Worm (Caenorhabditis elegans) whole organism, L4 larva: Measurements from ENCODE around the gene ttc-17.

Experiments used
- F10B5.3 ChIP-seq: sonication (generic microtip); optimal IDR thresholded peaks from 2 replicates; lab custom pipeline; 2016; ENCODE audit warnings: mild to moderate bottlenecking, missing genetic modification characterization, missing compliant biosample characterization
- F26F4.8 ChIP-seq: fragments of 200-800 bp; sonication (Bioruptor generic); conservative IDR thresholded peaks from 2 replicates; pipeline ENCODE4 v1.3.6; 2022; ENCODE audit warnings: missing genetic modification characterization, missing compliant biosample characterization
- Y105C5A.15 ChIP-seq: fragments of 200-800 bp; sonication (Bioruptor generic); IDR thresholded peaks from 2 replicates; pipeline ENCODE4 v1.3.6; 2022; ENCODE audit warnings: missing genetic modification characterization, missing compliant biosample characterization
- aha-1 ChIP-seq: fragments of 150-350 bp; peaks from one replicate; lab custom pipeline; 2014; ENCODE audit warnings: missing biosample characterization, missing genetic modification characterization
- ama-1 ChIP-seq: fragments of 150-350 bp; optimal IDR thresholded peaks from 2 replicates; lab custom pipeline; 2014; ENCODE audit warnings: inconsistent platforms, mixed read lengths
- arid-1 ChIP-seq: fragments of 200-800 bp; sonication (Bioruptor generic); conservative IDR thresholded peaks from 2 replicates; pipeline ENCODE4 v1.3.6; 2022; ENCODE audit warnings: missing genetic modification reagents, missing genetic modification characterization, missing compliant biosample characterization
- ceh-28 ChIP-seq: fragments of 150-350 bp; optimal IDR thresholded peaks from 2 replicates; lab custom pipeline; 2014; ENCODE audit warnings: missing biosample characterization, missing genetic modification reagents, missing genetic modification characterization
- ceh-44 ChIP-seq: fragments of 200-800 bp; sonication (Bioruptor generic); IDR thresholded peaks from 2 replicates; pipeline ENCODE4 v1.3.6; 2022; ENCODE audit warnings: missing genetic modification reagents, missing genetic modification characterization, missing compliant biosample characterization
- ctbp-1 ChIP-seq: fragments of 200-800 bp; sonication (Bioruptor generic); IDR thresholded peaks from 2 replicates; pipeline ENCODE4 v1.3.6; 2022; ENCODE audit warnings: missing genetic modification reagents, missing genetic modification characterization, missing compliant biosample characterization
- daf-16 ChIP-seq, 3 experiments: sonication (generic microtip); optimal IDR thresholded peaks; 2 replicates each; lab custom pipeline; 2016 to 2017; ENCODE audit warnings: missing genetic modification characterization in 3 of 3, missing genetic modification reagents in 3 of 3, mild to moderate bottlenecking in 2 of 3, missing compliant biosample characterization in 2 of 3, missing biosample characterization in 1 of 3, moderate library complexity in 1 of 3
- dmd-6 ChIP-seq: fragments of 200-800 bp; sonication (Bioruptor generic); IDR thresholded peaks from 2 replicates; pipeline ENCODE4 v1.3.6; 2022; ENCODE audit warnings: missing genetic modification reagents, missing genetic modification characterization, missing compliant biosample characterization
- fos-1 ChIP-seq: fragments of 150-350 bp; optimal IDR thresholded peaks from 2 replicates; lab custom pipeline; 2014; ENCODE audit warnings: missing biosample characterization, missing genetic modification characterization
- hlh-11 ChIP-seq: fragments of 200-800 bp; sonication (Bioruptor generic); optimal IDR thresholded peaks from 2 replicates; lab custom pipeline; 2018; ENCODE audit warnings: mild to moderate bottlenecking, missing genetic modification characterization, missing compliant biosample characterization
- hlh-30 ChIP-seq: sonication (generic microtip); optimal IDR thresholded peaks from 2 replicates; lab custom pipeline; 2017; ENCODE audit warnings: antibody characterized with exemption, mild to moderate bottlenecking, missing genetic modification characterization, missing compliant biosample characterization; ENCODE audit not compliant: insufficient read depth
- jun-1 ChIP-seq: fragments of 150-350 bp; optimal IDR thresholded peaks from 2 replicates; lab custom pipeline; 2014; ENCODE audit warnings: missing biosample characterization, missing genetic modification reagents, missing genetic modification characterization
- lim-7 ChIP-seq: fragments of 200-800 bp; sonication (Bioruptor generic); IDR thresholded peaks from 2 replicates; pipeline ENCODE4 v1.3.6; 2022; ENCODE audit warnings: missing genetic modification characterization, missing compliant biosample characterization
- lin-13 ChIP-seq: fragments of 150-350 bp; optimal IDR thresholded peaks from 2 replicates; lab custom pipeline; 2014; ENCODE audit warnings: missing biosample characterization, missing genetic modification reagents, missing genetic modification characterization
- lin-38 ChIP-seq: fragments of 200-800 bp; sonication (Bioruptor generic); IDR thresholded peaks from 2 replicates; pipeline ENCODE4 v1.3.6; 2022; ENCODE audit warnings: missing genetic modification reagents, missing genetic modification characterization, missing compliant biosample characterization
- mdl-1 ChIP-seq, 2 experiments: fragments of 150-350 bp in 1 of 2; sonication (generic microtip) in 1 of 2; optimal IDR thresholded peaks; 2 replicates each; lab custom pipeline; 2014 to 2017; ENCODE audit warnings: missing biosample characterization in 2 of 2, missing genetic modification characterization in 2 of 2
- mdt-29 ChIP-seq: fragments of 200-800 bp; sonication (Bioruptor generic); IDR thresholded peaks from 2 replicates; pipeline ENCODE4 v1.3.6; 2022; ENCODE audit warnings: missing genetic modification reagents, missing genetic modification characterization, missing compliant biosample characterization
- mep-1 ChIP-seq: fragments of 150-350 bp; sonication (generic microtip); optimal IDR thresholded peaks from 3 replicates; lab custom pipeline; 2014; ENCODE audit warnings: missing biosample characterization, missing genetic modification characterization
- mes-2 ChIP-seq: sonication (generic microtip); optimal IDR thresholded peaks from 2 replicates; lab custom pipeline; 2016; ENCODE audit warnings: missing genotype, mild to moderate bottlenecking, missing genetic modification characterization, missing compliant biosample characterization; ENCODE audit not compliant: poor library complexity, severe bottlenecking
- mxl-3 ChIP-seq: fragments of 200-800 bp; sonication (Bioruptor generic); optimal IDR thresholded peaks from 2 replicates; lab custom pipeline; 2018; ENCODE audit warnings: mild to moderate bottlenecking, missing genetic modification characterization, missing compliant biosample characterization
- nhr-11 ChIP-seq: fragments of 150-350 bp; optimal IDR thresholded peaks from 2 replicates; lab custom pipeline; 2014; ENCODE audit warnings: missing biosample characterization, missing genetic modification characterization
- nhr-25 ChIP-seq: sonication (generic microtip); optimal IDR thresholded peaks from 2 replicates; lab custom pipeline; 2017; ENCODE audit warnings: missing genetic modification characterization, mild to moderate bottlenecking, missing compliant biosample characterization, antibody characterized with exemption, moderate library complexity, borderline replicate concordance; ENCODE audit not compliant: insufficient read depth
- nhr-28 ChIP-seq: fragments of 150-350 bp; optimal IDR thresholded peaks from 2 replicates; lab custom pipeline; 2014; ENCODE audit warnings: missing biosample characterization, missing genetic modification characterization
- nhr-42 ChIP-seq: fragments of 200-800 bp; sonication (Bioruptor generic); IDR thresholded peaks from 2 replicates; pipeline ENCODE4 v1.3.6; 2022; ENCODE audit warnings: missing genetic modification characterization, missing compliant biosample characterization
- nhr-6 ChIP-seq: fragments of 150-350 bp; optimal IDR thresholded peaks from 2 replicates; lab custom pipeline; 2014; ENCODE audit warnings: missing biosample characterization, missing genetic modification characterization
- pha-4 ChIP-seq, 2 experiments: fragments of 150-350 bp in 1 of 2; fragments of 200-800 bp in 1 of 2; sonication (Bioruptor generic) in 1 of 2; IDR thresholded peaks in 1 of 2; optimal IDR thresholded peaks in 1 of 2; 2 replicates each; pipeline versions ENCODE4 v1.3.6 to Lab custom; 2014 to 2022; ENCODE audit warnings: missing genetic modification characterization in 2 of 2, missing genetic modification reagents in 2 of 2, missing biosample characterization in 1 of 2, missing compliant biosample characterization in 1 of 2
- pqm-1 ChIP-seq: sonication (generic microtip); optimal IDR thresholded peaks from 2 replicates; lab custom pipeline; 2017; ENCODE audit warnings: missing biosample characterization, missing genetic modification characterization
- rbr-2 ChIP-seq: sonication (generic microtip); optimal IDR thresholded peaks from 2 replicates; lab custom pipeline; 2016; ENCODE audit warnings: missing genotype, missing genetic modification characterization, missing compliant biosample characterization
- sdz-12 ChIP-seq: fragments of 200-800 bp; sonication (Bioruptor generic); optimal IDR thresholded peaks from 2 replicates; lab custom pipeline; 2018; ENCODE audit warnings: mild to moderate bottlenecking, missing genetic modification characterization, missing compliant biosample characterization
- snpc-4 ChIP-seq: fragments of 150-350 bp; optimal IDR thresholded peaks from 2 replicates; lab custom pipeline; 2014; ENCODE audit warnings: missing biosample characterization, missing genetic modification characterization
- unc-130 ChIP-seq: sonication (generic microtip); optimal IDR thresholded peaks from 2 replicates; lab custom pipeline; 2016; ENCODE audit warnings: missing genetic modification reagents, missing genetic modification characterization, missing compliant biosample characterization
- unc-62 ChIP-seq, 3 experiments: fragments of 150-350 bp in 1 of 3; sonication (generic microtip); optimal IDR thresholded peaks in 2 of 3; peaks in 1 of 3; 1 replicate in 1 of 3; 2 replicates in 2 of 3; lab custom pipeline; 2014 to 2017; ENCODE audit warnings: missing biosample characterization in 3 of 3, missing genetic modification characterization in 3 of 3, missing genetic modification reagents in 3 of 3, missing genotype in 1 of 3
- zag-1 ChIP-seq: fragments of 150-350 bp; optimal IDR thresholded peaks from 2 replicates; lab custom pipeline; 2014; ENCODE audit warnings: missing biosample characterization, missing genetic modification characterization
- zfp-2 ChIP-seq: sonication (generic microtip); optimal IDR thresholded peaks from 2 replicates; lab custom pipeline; 2016; ENCODE audit warnings: mild to moderate bottlenecking, missing genetic modification characterization, missing compliant biosample characterization
- zip-11 ChIP-seq: fragments of 200-800 bp; sonication (Bioruptor generic); IDR thresholded peaks from 2 replicates; pipeline ENCODE4 v1.3.6; 2022; ENCODE audit warnings: missing genetic modification characterization, missing compliant biosample characterization
- ztf-7 ChIP-seq: fragments of 150-350 bp; optimal IDR thresholded peaks from 2 replicates; lab custom pipeline; 2014; ENCODE audit warnings: missing biosample characterization, missing genetic modification characterization

ttc-17 gene

ce11 chrV:8927715-8928114 lies 29.1 kb upstream of the ttc-17 start:
- TF ChIP-seq unc-62 (GFP tag; optimal IDR thresholded peaks at IDR 0.05 in 1 of 2; lab: Kevin White, UChicago) = peak in 1 of 2 experiments; percentile 92
- no peak for TF ChIP-seq unc-62 (tag; optimal IDR thresholded peaks at IDR 0.05; lab: Kevin White, UChicago)
- no peak for TF ChIP-seq zip-11 (GFP tag; lab: Robert Waterston, UW)
- TF ChIP-seq ceh-28 = no peak
- TF ChIP-seq nhr-28 = no peak

- TF ChIP-seq lin-13 (no peak), ctbp-1 (GFP tag; lab: Robert Waterston, UW) (0 out of 2 replicates have a peak, but pooled peaks have one; percentile 19), zag-1 (tag; lab: Kevin White, UChicago) (no peak), unc-62 (GFP tag; optimal IDR thresholded peaks at IDR 0.05 in 1 of 2; lab: Kevin White, UChicago) (peak in 1 of 2 experiments; percentile 98), unc-62 (tag; optimal IDR thresholded peaks at IDR 0.05; lab: Kevin White, UChicago) (no peak)
These were observed 27.9 kb upstream of the ttc-17 start, which contains the start of gene H14N18.4 for ce11 chrV:8928967-8929366. TSS of gene H14N18.4 (minus strand) at chrV:8928978.

- no peak for TF ChIP-seq ceh-44 (GFP tag; lab: Robert Waterston, UW)
- TF ChIP-seq pqm-1 = no peak
- no peak for TF ChIP-seq F26F4.8
- no peak for TF ChIP-seq pha-4 (GFP tag; IDR thresholded peaks at IDR 0.05; lab: Robert Waterston, UW)
- TF ChIP-seq pha-4 (tag; optimal IDR thresholded peaks at IDR 0.05; lab: Kevin White, UChicago) = no peak
- TF ChIP-seq mdt-29 (GFP tag; lab: Robert Waterston, UW) = no peak
- no peak for TF ChIP-seq mdl-1 (tag; optimal IDR thresholded peaks at IDR 0.05; lab: Kevin White, UChicago)
- no peak for TF ChIP-seq nhr-25 (tag; lab: Kevin White, UChicago)
- no peak for TF ChIP-seq zip-11 (GFP tag; lab: Robert Waterston, UW)
- TF ChIP-seq nhr-42 = no peak
- TF ChIP-seq ztf-7 (tag; lab: Kevin White, UChicago) = no peak
- TF ChIP-seq nhr-6 = no peak
- no peak for TF ChIP-seq rbr-2 (tag; lab: Kevin White, UChicago)
- no peak for TF ChIP-seq arid-1
These were observed 24.5 kb upstream of the ttc-17 start, which contains the start of gene H14N18.2 for ce11 chrV:8932318-8932717. TSS of gene H14N18.2 (plus strand) at chrV:8932618.

ce11 chrV:8934264-8934663 lies 22.6 kb upstream of the ttc-17 start:
- TF ChIP-seq fos-1 (tag; lab: Kevin White, UChicago) = no peak
- no peak for TF ChIP-seq daf-16 (GFP tag; optimal IDR thresholded peaks at IDR 0.05; lab: Kevin White, UChicago)
- peak; percentile 35 for TF ChIP-seq daf-16 (tag; optimal IDR thresholded peaks at IDR 0.05; lab: Kevin White, UChicago)
- TF ChIP-seq snpc-4 (tag; lab: Kevin White, UChicago) = no peak
- TF ChIP-seq zag-1 (tag; lab: Kevin White, UChicago) = no peak
- TF ChIP-seq ctbp-1 (GFP tag; lab: Robert Waterston, UW) = no peak
- TF ChIP-seq hlh-30 (tag; lab: Kevin White, UChicago) = peak; percentile 47

- TF ChIP-seq nhr-11 (tag; lab: Kevin White, UChicago) (no peak), daf-16 (GFP tag; optimal IDR thresholded peaks at IDR 0.05; lab: Kevin White, UChicago) (no peak), daf-16 (tag; optimal IDR thresholded peaks at IDR 0.05; lab: Kevin White, UChicago) (no peak), mxl-3 (GFP tag; lab: Kevin White, UChicago) (peak; percentile 23), Y105C5A.15 (GFP tag; lab: Robert Waterston, UW) (no peak), pqm-1 (peak; percentile 57), mep-1 (tag; lab: Kevin White, UChicago) (peak; percentile 56), jun-1 (tag; lab: Kevin White, UChicago) (no peak), rbr-2 (tag; lab: Kevin White, UChicago) (no peak), unc-62 (GFP tag; optimal IDR thresholded peaks at IDR 0.05 in 1 of 2; lab: Kevin White, UChicago) (peak in 1 of 2 experiments; percentile 75), unc-62 (tag; optimal IDR thresholded peaks at IDR 0.05; lab: Kevin White, UChicago) (no peak), hlh-30 (tag; lab: Kevin White, UChicago) (peak; percentile 73), mes-2 (tag; lab: Kevin White, UChicago) (peak; percentile 26), sdz-12 (GFP tag; lab: Kevin White, UChicago) (no peak), zag-1 (tag; lab: Kevin White, UChicago) (no peak), lim-7 (no peak), hlh-11 (peak; percentile 67), nhr-28 (peak; percentile 73), F10B5.3 (no peak), ama-1 (peak; percentile 56), aha-1 (tag; lab: Kevin White, UChicago) (peak; percentile 55), F26F4.8 (no peak), dmd-6 (peak; percentile 24; the same call in 1 of the 2 replicates), unc-130 (no peak), zfp-2 (no peak), lin-38 (GFP tag; lab: Robert Waterston, UW) (0 out of 2 replicates have a peak, but pooled peaks have one; percentile 4)
These were observed 21.7 kb upstream of the ttc-17 start for ce11 chrV:8935104-8935503.
